Fruit fly (Drosophila melanogaster) whole organism, prepupa: ENCODE data around the gene Dbct.
A peak's percentile ranks its signal among the peaks of the same experiment; 100 is the strongest.

Experiments used
- Blimp-1 ChIP-seq: fragments of 200-800 bp; sonication (Bioruptor generic); optimal IDR thresholded peaks from 3 replicates; lab custom pipeline; 2017; ENCODE audit warnings: missing biosample characterization, missing genetic modification characterization, mild to moderate bottlenecking, moderate library complexity, missing genetic modification reagents
- CG10631 ChIP-seq: fragments of 200-800 bp; sonication (Bioruptor generic); optimal IDR thresholded peaks from 2 replicates; lab custom pipeline; 2016; ENCODE audit warnings: missing biosample characterization, missing genetic modification characterization
- CG10669 ChIP-seq: fragments of 200-800 bp; sonication (Bioruptor generic); optimal IDR thresholded peaks from 3 replicates; lab custom pipeline; 2018; ENCODE audit warnings: missing biosample characterization, mild to moderate bottlenecking, missing genetic modification characterization, moderate library complexity
- CG11294 ChIP-seq: fragments of 200-800 bp; sonication (Bioruptor generic); IDR thresholded peaks from 2 replicates; pipeline ENCODE4 v1.3.6; 2022; ENCODE audit warnings: missing biosample characterization, missing genetic modification characterization
- CG11762 ChIP-seq: fragments of 200-800 bp; sonication (Bioruptor generic); optimal IDR thresholded peaks from 3 replicates; lab custom pipeline; 2016; ENCODE audit warnings: missing biosample characterization, missing genetic modification characterization; ENCODE audit not compliant: insufficient read depth
- CG11902 ChIP-seq: fragments of 200-800 bp; sonication (Bioruptor generic); optimal IDR thresholded peaks from 3 replicates; lab custom pipeline; 2016; ENCODE audit warnings: missing biosample characterization, missing genetic modification characterization
- CG15336 ChIP-seq: fragments of 200-800 bp; sonication (Bioruptor generic); IDR thresholded peaks from 2 replicates; pipeline ENCODE4 v1.3.6; 2022; ENCODE audit warnings: missing biosample characterization, missing genetic modification characterization
- CG1621 ChIP-seq: fragments of 200-800 bp; sonication (Bioruptor generic); optimal IDR thresholded peaks from 3 replicates; lab custom pipeline; 2018; ENCODE audit warnings: missing biosample characterization, mild to moderate bottlenecking, missing genetic modification characterization
- CG16779 ChIP-seq: fragments of 200-800 bp; sonication (Bioruptor generic); optimal IDR thresholded peaks from 3 replicates; lab custom pipeline; 2017; ENCODE audit warnings: missing biosample characterization, mild to moderate bottlenecking, missing genetic modification characterization
- CG3032 ChIP-seq: fragments of 200-800 bp; optimal IDR thresholded peaks from 2 replicates; lab custom pipeline; 2019; ENCODE audit warnings: missing biosample characterization, mild to moderate bottlenecking, missing genetic modification characterization, moderate library complexity
- CG31627 ChIP-seq: fragments of 200-800 bp; sonication (Bioruptor generic); optimal IDR thresholded peaks from 3 replicates; lab custom pipeline; 2016; ENCODE audit warnings: missing biosample characterization, missing genetic modification characterization
- CG32006 ChIP-seq: fragments of 200-800 bp; sonication (Bioruptor generic); optimal IDR thresholded peaks from 3 replicates; lab custom pipeline; 2017; ENCODE audit warnings: missing biosample characterization, mild to moderate bottlenecking, missing genetic modification characterization
- CG34406 ChIP-seq: fragments of 200-800 bp; sonication (Bioruptor generic); optimal IDR thresholded peaks from 3 replicates; lab custom pipeline; 2016; ENCODE audit warnings: missing biosample characterization, missing genetic modification characterization
- CG4318 ChIP-seq: fragments of 200-800 bp; sonication (Bioruptor generic); optimal IDR thresholded peaks from 3 replicates; lab custom pipeline; 2017; ENCODE audit warnings: missing biosample characterization, mild to moderate bottlenecking, missing genetic modification characterization
- CG6163 ChIP-seq: fragments of 200-800 bp; sonication (Bioruptor generic); IDR thresholded peaks from 3 replicates; pipeline ENCODE4 v1.3.6; 2022; ENCODE audit warnings: missing biosample characterization, missing genetic modification characterization
- CG6276 ChIP-seq: fragments of 200-800 bp; sonication (Bioruptor generic); optimal IDR thresholded peaks from 2 replicates; lab custom pipeline; 2017; ENCODE audit warnings: missing biosample characterization, mild to moderate bottlenecking, missing genetic modification characterization
- CG6792 ChIP-seq: fragments of 200-800 bp; sonication (Bioruptor generic); optimal IDR thresholded peaks from 3 replicates; lab custom pipeline; 2016; ENCODE audit warnings: missing biosample characterization, missing genetic modification characterization
- CG6808 ChIP-seq: fragments of 200-800 bp; sonication (Bioruptor generic); optimal IDR thresholded peaks from 3 replicates; lab custom pipeline; 2017; ENCODE audit warnings: missing biosample characterization, missing genetic modification characterization, mild to moderate bottlenecking, moderate library complexity, missing genetic modification reagents
- CG6854 ChIP-seq: fragments of 200-800 bp; sonication (Bioruptor generic); optimal IDR thresholded peaks from 2 replicates; lab custom pipeline; 2017; ENCODE audit warnings: missing biosample characterization, mild to moderate bottlenecking, missing genetic modification characterization
- CG7368 ChIP-seq: fragments of 200-800 bp; sonication (Bioruptor generic); optimal IDR thresholded peaks from 3 replicates; lab custom pipeline; 2016; ENCODE audit warnings: missing biosample characterization, missing genetic modification characterization
- CG8119 ChIP-seq: fragments of 200-800 bp; sonication (Bioruptor generic); IDR thresholded peaks from 3 replicates; pipeline ENCODE4 v1.3.6; 2022; ENCODE audit warnings: missing biosample characterization, missing genetic modification characterization
- CG8319 ChIP-seq: fragments of 200-800 bp; sonication (Bioruptor generic); optimal IDR thresholded peaks from 3 replicates; lab custom pipeline; 2016; ENCODE audit warnings: missing biosample characterization, missing genetic modification characterization
- CG8632 ChIP-seq: fragments of 200-800 bp; sonication (Bioruptor generic); optimal IDR thresholded peaks from 3 replicates; lab custom pipeline; 2016; ENCODE audit warnings: missing biosample characterization, missing genetic modification characterization
- CG9139 ChIP-seq: fragments of 200-800 bp; sonication (Bioruptor generic); optimal IDR thresholded peaks from 3 replicates; lab custom pipeline; 2017; ENCODE audit warnings: missing biosample characterization, mild to moderate bottlenecking, missing genetic modification characterization
- Eip78C ChIP-seq: fragments of 200-800 bp; sonication (Bioruptor generic); peaks from one replicate; lab custom pipeline; 2016; ENCODE audit warnings: missing biosample characterization, missing genetic modification characterization
- Eip93F ChIP-seq: fragments of 200-800 bp; sonication (Bioruptor generic); optimal IDR thresholded peaks from 2 replicates; lab custom pipeline; 2016; ENCODE audit warnings: missing biosample characterization, mild to moderate bottlenecking, missing genetic modification characterization
- Ets21C ChIP-seq: fragments of 200-800 bp; sonication (Bioruptor generic); optimal IDR thresholded peaks from 3 replicates; lab custom pipeline; 2016; ENCODE audit warnings: missing biosample characterization, missing genetic modification characterization
- Ets96B ChIP-seq: fragments of 200-800 bp; optimal IDR thresholded peaks from 2 replicates; lab custom pipeline; 2019; ENCODE audit warnings: missing biosample characterization, mild to moderate bottlenecking, missing genetic modification characterization, moderate library complexity
- Gug ChIP-seq: fragments of 200-800 bp; sonication (Bioruptor generic); IDR thresholded peaks from 2 replicates; pipeline ENCODE4 v1.3.6; 2022; ENCODE audit warnings: missing biosample characterization, missing genetic modification characterization
- Hr39 ChIP-seq: fragments of 200-800 bp; sonication (Bioruptor generic); optimal IDR thresholded peaks from 2 replicates; lab custom pipeline; 2016; ENCODE audit warnings: missing biosample characterization, missing genetic modification characterization
- Lpt ChIP-seq: fragments of 200-800 bp; sonication (Bioruptor generic); optimal IDR thresholded peaks from 3 replicates; lab custom pipeline; 2016; ENCODE audit warnings: missing biosample characterization, missing genetic modification characterization
- OdsH ChIP-seq: fragments of 200-800 bp; sonication (Bioruptor generic); optimal IDR thresholded peaks from 3 replicates; lab custom pipeline; 2016; ENCODE audit warnings: missing biosample characterization, missing genetic modification characterization
- Smox ChIP-seq: fragments of 200-800 bp; sonication (Bioruptor generic); optimal IDR thresholded peaks from 3 replicates; lab custom pipeline; 2016; ENCODE audit warnings: missing biosample characterization, missing genetic modification characterization
- Sox102F ChIP-seq: fragments of 200-800 bp; sonication (Bioruptor generic); optimal IDR thresholded peaks from 2 replicates; lab custom pipeline; 2016; ENCODE audit warnings: missing biosample characterization, mild to moderate bottlenecking, missing genetic modification characterization
- acj6 ChIP-seq: fragments of 200-800 bp; sonication (Bioruptor generic); optimal IDR thresholded peaks from 3 replicates; lab custom pipeline; 2016; ENCODE audit warnings: missing biosample characterization, missing genetic modification characterization
- cyc ChIP-seq: fragments of 200-800 bp; sonication (Bioruptor generic); optimal IDR thresholded peaks from 3 replicates; lab custom pipeline; 2016; ENCODE audit warnings: missing biosample characterization, missing genetic modification characterization
- dac ChIP-seq: fragments of 200-800 bp; sonication (Bioruptor generic); optimal IDR thresholded peaks from 2 replicates; lab custom pipeline; 2017; ENCODE audit warnings: missing biosample characterization, mild to moderate bottlenecking, missing genetic modification characterization
- dsx ChIP-seq: fragments of 200-800 bp; optimal IDR thresholded peaks from 3 replicates; lab custom pipeline; 2019; ENCODE audit warnings: missing biosample characterization, mild to moderate bottlenecking, missing genetic modification characterization, moderate library complexity; ENCODE audit not compliant: poor library complexity, severe bottlenecking
- eg ChIP-seq: fragments of 200-800 bp; sonication (Bioruptor generic); IDR thresholded peaks from 3 replicates; pipeline ENCODE4 v1.3.6; 2022; ENCODE audit warnings: missing biosample characterization, missing genetic modification characterization
- esn ChIP-seq: fragments of 200-800 bp; sonication (Bioruptor generic); optimal IDR thresholded peaks from 2 replicates; lab custom pipeline; 2016; ENCODE audit warnings: missing biosample characterization, mild to moderate bottlenecking, missing genetic modification characterization, moderate library complexity
- fd59A ChIP-seq: fragments of 200-800 bp; sonication (Bioruptor generic); optimal IDR thresholded peaks from 2 replicates; lab custom pipeline; 2017; ENCODE audit warnings: missing biosample characterization, mild to moderate bottlenecking, missing genetic modification characterization, missing genetic modification reagents
- fd85E ChIP-seq: fragments of 200-800 bp; sonication (Bioruptor generic); optimal IDR thresholded peaks from 3 replicates; lab custom pipeline; 2016; ENCODE audit warnings: missing biosample characterization, missing genetic modification characterization
- fkh ChIP-seq: fragments of 200-800 bp; sonication (Bioruptor generic); optimal IDR thresholded peaks from 3 replicates; lab custom pipeline; 2017; ENCODE audit warnings: missing biosample characterization, mild to moderate bottlenecking, missing genetic modification characterization, moderate library complexity
- lz ChIP-seq: fragments of 200-800 bp; sonication (Bioruptor generic); optimal IDR thresholded peaks from 3 replicates; lab custom pipeline; 2016; ENCODE audit warnings: missing biosample characterization, missing genetic modification characterization
- net ChIP-seq: fragments of 200-800 bp; sonication (Bioruptor generic); optimal IDR thresholded peaks from 3 replicates; lab custom pipeline; 2016; ENCODE audit warnings: missing biosample characterization, missing genetic modification characterization
- pdm3 ChIP-seq: fragments of 200-800 bp; sonication (Bioruptor generic); optimal IDR thresholded peaks from 3 replicates; lab custom pipeline; 2016; ENCODE audit warnings: missing biosample characterization, missing genetic modification characterization
- salr ChIP-seq, 2 experiments: fragments of 200-800 bp; sonication (Bioruptor generic); optimal IDR thresholded peaks; 3 replicates each; lab custom pipeline; 2016 to 2018; ENCODE audit warnings: missing biosample characterization in 2 of 2, missing genetic modification characterization in 2 of 2, mild to moderate bottlenecking in 1 of 2
- ss ChIP-seq, 2 experiments: fragments of 200-800 bp; sonication (Bioruptor generic); optimal IDR thresholded peaks; 2 replicates in 1 of 2; 3 replicates in 1 of 2; lab custom pipeline; 2017 to 2018; ENCODE audit warnings: mild to moderate bottlenecking in 2 of 2, missing biosample characterization in 2 of 2, missing genetic modification characterization in 2 of 2, moderate library complexity in 1 of 2
- svp ChIP-seq: fragments of 200-800 bp; sonication (Bioruptor generic); peaks from one replicate; lab custom pipeline; 2016; ENCODE audit warnings: missing biosample characterization, missing genetic modification characterization
- topi ChIP-seq: fragments of 200-800 bp; sonication (Bioruptor generic); optimal IDR thresholded peaks from 3 replicates; lab custom pipeline; 2016; ENCODE audit warnings: missing biosample characterization, missing genetic modification characterization
- vri ChIP-seq: fragments of 200-800 bp; sonication (Bioruptor generic); optimal IDR thresholded peaks from 3 replicates; lab custom pipeline; 2016; ENCODE audit warnings: missing biosample characterization, mild to moderate bottlenecking, missing genetic modification characterization

The Dbct gene

dm6 chrX:15070811-15071479 lies 15.0 kb upstream of the Dbct start:
- TF ChIP-seq dac (GFP tag; lab: Kevin White, UChicago) (no peak), CG7368 (GFP tag; lab: Kevin White, UChicago) (no peak), CG1621 (tag; lab: Kevin White, UChicago) (peak; percentile 3), Sox102F (GFP tag; lab: Kevin White, UChicago) (peak; percentile 39), CG8632 (no peak), CG6808 (peak; percentile 28), CG34406 (GFP tag; lab: Kevin White, UChicago) (peak; percentile 6), CG4318 (GFP tag; lab: Kevin White, UChicago) (no peak), Blimp-1 (GFP tag; lab: Kevin White, UChicago) (peak; percentile 74), CG9139 (GFP tag; lab: Kevin White, UChicago) (peak; percentile 61), CG31627 (GFP tag; lab: Kevin White, UChicago) (peak; percentile 21), Gug (GFP tag; lab: Robert Waterston, UW) (no peak), acj6 (no peak), fd59A (no peak), dsx (peak; percentile 23), CG10631 (GFP tag; lab: Kevin White, UChicago) (no peak), CG11902 (GFP tag; lab: Kevin White, UChicago) (no peak), eg (GFP tag; lab: Robert Waterston, UW) (peak; percentile 29; the same call in 2 of the 3 replicates), CG6163 (GFP tag; lab: Robert Waterston, UW) (no peak), CG6276 (GFP tag; lab: Kevin White, UChicago) (peak; percentile 37), CG6792 (GFP tag; lab: Kevin White, UChicago) (peak; percentile 17), CG10669 (GFP tag; lab: Kevin White, UChicago) (peak; percentile 55), net (GFP tag; lab: Kevin White, UChicago) (no peak), esn (GFP tag; lab: Kevin White, UChicago) (peak; percentile 19), fd85E (GFP tag; lab: Kevin White, UChicago) (no peak), CG8319 (no peak), Eip93F (GFP tag; lab: Kevin White, UChicago) (peak; percentile 25), Smox (GFP tag; lab: Kevin White, UChicago) (no peak), lz (peak; percentile 19), Lpt (GFP tag; lab: Kevin White, UChicago) (no peak), CG15336 (peak; percentile 38; the same call in 1 of the 2 replicates), salr (GFP tag; optimal IDR thresholded peaks at IDR 0.05; lab: Kevin White, UChicago) (no peak), svp (GFP tag; lab: Kevin White, UChicago) (peak; percentile 95), Ets96B (peak; percentile 17), topi (peak; percentile 39), CG11762 (GFP tag; lab: Kevin White, UChicago) (no peak), Ets21C (GFP tag; lab: Kevin White, UChicago) (no peak), Hr39 (GFP tag; lab: Kevin White, UChicago) (no peak), fkh (no peak), CG6854 (GFP tag; lab: Kevin White, UChicago) (peak; percentile 29), CG16779 (tag; lab: Kevin White, UChicago) (no peak), CG11294 (GFP tag; lab: Robert Waterston, UW) (no peak), CG3032 (no peak), Eip78C (GFP tag; lab: Kevin White, UChicago) (peak; percentile 88), CG32006 (GFP tag; lab: Kevin White, UChicago) (peak; percentile 33), pdm3 (no peak), cyc (GFP tag; lab: Kevin White, UChicago) (peak; percentile 17), CG8119 (GFP tag; lab: Robert Waterston, UW) (no peak), vri (peak; percentile 76), OdsH (GFP tag; lab: Kevin White, UChicago) (no peak), ss (GFP tag; optimal IDR thresholded peaks at IDR 0.05; lab: Kevin White, UChicago) (peak; percentile 44 to 61)
